Fruit fly (Drosophila melanogaster) whole organism: ENCODE data around the gene side-III.

ENCODE experiments used
- CG8478 ChIP-seq: fragments of >200 bp; optimal IDR thresholded peaks from 2 replicates; lab custom pipeline; 2018; ENCODE audit warnings: inconsistent platforms
- Dll ChIP-seq: fragments of >200 bp; optimal IDR thresholded peaks from 2 replicates; lab custom pipeline; 2017
- EcR ChIP-seq, 2 experiments: fragments of >200 bp; optimal IDR thresholded peaks; 2 replicates each; lab custom pipeline; 2017; ENCODE audit warnings: missing biosample characterization in 2 of 2, missing genetic modification characterization in 2 of 2, missing genetic modification reagents in 2 of 2
- pan ChIP-seq: fragments of >200 bp; optimal IDR thresholded peaks from 2 replicates; lab custom pipeline; 2017
- psq ChIP-seq: fragments of >200 bp; optimal IDR thresholded peaks from 2 replicates; lab custom pipeline; 2017
- usp ChIP-seq: fragments of >200 bp; optimal IDR thresholded peaks from 2 replicates; lab custom pipeline; 2017; ENCODE audit warnings: missing biosample characterization, missing genetic modification characterization, mixed read lengths

side-III gene

dm6 chr3R:5959382-5959781, at the start of gene side-III:
TSS of gene side-III (minus strand) at chr3R:5959555.
- TF ChIP-seq EcR (GFP tag; optimal IDR thresholded peaks at IDR 0.05; lab: Kevin White, UChicago) (no peak), psq (lab: Kevin White, UChicago) (no peak), pan (no peak), CG8478 (lab: Kevin White, UChicago) (no peak), usp (GFP tag; lab: Kevin White, UChicago) (no peak), Dll (lab: Kevin White, UChicago) (no peak)

dm6 chr3R:6008202-6009062, 49.1 kb upstream of the side-III start, which contains the start of gene Rm62:
TSS of gene Rm62 (minus strand) at chr3R:6008579.
- TF ChIP-seq pan: no peak
- TF ChIP-seq usp (GFP tag; lab: Kevin White, UChicago): no peak
- TF ChIP-seq EcR (GFP tag; optimal IDR thresholded peaks at IDR 0.05; lab: Kevin White, UChicago): no peak
- TF ChIP-seq psq (lab: Kevin White, UChicago): no peak
- TF ChIP-seq Dll (lab: Kevin White, UChicago): no peak
- TF ChIP-seq CG8478 (lab: Kevin White, UChicago): no peak

- no peak for TF ChIP-seq usp (GFP tag; lab: Kevin White, UChicago)
- TF ChIP-seq CG8478 (lab: Kevin White, UChicago): no peak
- TF ChIP-seq psq (lab: Kevin White, UChicago): no peak
- no peak for TF ChIP-seq Dll (lab: Kevin White, UChicago)
- no peak for TF ChIP-seq EcR (GFP tag; optimal IDR thresholded peaks at IDR 0.05; lab: Kevin White, UChicago)
- no peak for TF ChIP-seq pan
Observed at dm6 chr3R:6007123-6008000, 48.0 kb upstream of the side-III start.

dm6 chr3R:6006595-6006994, 47.2 kb upstream of the side-III start:
- TF ChIP-seq pan (no peak), CG8478 (lab: Kevin White, UChicago) (no peak), psq (lab: Kevin White, UChicago) (no peak), Dll (lab: Kevin White, UChicago) (no peak), EcR (GFP tag; optimal IDR thresholded peaks at IDR 0.05; lab: Kevin White, UChicago) (no peak), usp (GFP tag; lab: Kevin White, UChicago) (no peak)

- TF ChIP-seq usp (GFP tag; lab: Kevin White, UChicago) (no peak), CG8478 (lab: Kevin White, UChicago) (no peak), psq (lab: Kevin White, UChicago) (no peak), Dll (lab: Kevin White, UChicago) (no peak), EcR (GFP tag; optimal IDR thresholded peaks at IDR 0.05; lab: Kevin White, UChicago) (no peak), pan (no peak)
Observed at dm6 chr3R:5998831-5999230, 39.5 kb upstream of the side-III start.

- no peak for TF ChIP-seq CG8478 (lab: Kevin White, UChicago)
Observed at dm6 chr3R:5998235-5998666, 38.9 kb upstream of the side-III start.

- TF ChIP-seq Dll (lab: Kevin White, UChicago): no peak
- TF ChIP-seq pan: no peak
- TF ChIP-seq CG8478 (lab: Kevin White, UChicago): no peak
- no peak for TF ChIP-seq psq (lab: Kevin White, UChicago)
- TF ChIP-seq usp (GFP tag; lab: Kevin White, UChicago): no peak
- no peak for TF ChIP-seq EcR (GFP tag; optimal IDR thresholded peaks at IDR 0.05; lab: Kevin White, UChicago)
Observed at dm6 chr3R:5997822-5998221, 38.5 kb upstream of the side-III start.

dm6 chr3R:5995381-5995780, 36.0 kb upstream of the side-III start:
- no peak for TF ChIP-seq EcR (GFP tag; optimal IDR thresholded peaks at IDR 0.05; lab: Kevin White, UChicago)
- TF ChIP-seq psq (lab: Kevin White, UChicago): no peak
- TF ChIP-seq Dll (lab: Kevin White, UChicago): no peak
- no peak for TF ChIP-seq pan
- TF ChIP-seq CG8478 (lab: Kevin White, UChicago): no peak
- TF ChIP-seq usp (GFP tag; lab: Kevin White, UChicago): no peak

- no peak for TF ChIP-seq psq (lab: Kevin White, UChicago)
- no peak for TF ChIP-seq EcR (GFP tag; optimal IDR thresholded peaks at IDR 0.05; lab: Kevin White, UChicago)
- no peak for TF ChIP-seq CG8478 (lab: Kevin White, UChicago)
- TF ChIP-seq Dll (lab: Kevin White, UChicago): no peak
- no peak for TF ChIP-seq pan
- TF ChIP-seq usp (GFP tag; lab: Kevin White, UChicago): no peak
Observed at dm6 chr3R:5993857-5994256, 34.5 kb upstream of the side-III start.

dm6 chr3R:5976717-5977116, 17.4 kb upstream of the side-III start, which contains the start of gene Obp83b:
TSS of gene Obp83b (minus strand) at chr3R:5976817.
- no peak for TF ChIP-seq EcR (GFP tag; optimal IDR thresholded peaks at IDR 0.05; lab: Kevin White, UChicago)
- no peak for TF ChIP-seq CG8478 (lab: Kevin White, UChicago)
- TF ChIP-seq pan: no peak
- TF ChIP-seq Dll (lab: Kevin White, UChicago): no peak
- no peak for TF ChIP-seq psq (lab: Kevin White, UChicago)
- no peak for TF ChIP-seq usp (GFP tag; lab: Kevin White, UChicago)

- TF ChIP-seq pan: no peak
- TF ChIP-seq CG8478 (lab: Kevin White, UChicago): no peak
- no peak for TF ChIP-seq EcR (GFP tag; optimal IDR thresholded peaks at IDR 0.05; lab: Kevin White, UChicago)
- no peak for TF ChIP-seq psq (lab: Kevin White, UChicago)
- no peak for TF ChIP-seq Dll (lab: Kevin White, UChicago)
- no peak for TF ChIP-seq usp (GFP tag; lab: Kevin White, UChicago)
Observed at dm6 chr3R:5975145-5975544, 15.8 kb upstream of the side-III start, which contains the start of gene Obp83a. TSS of gene Obp83a (minus strand) at chr3R:5975245.
